Worm (Caenorhabditis elegans): ENCODE data around the gene R08B4.3.

DNA sequence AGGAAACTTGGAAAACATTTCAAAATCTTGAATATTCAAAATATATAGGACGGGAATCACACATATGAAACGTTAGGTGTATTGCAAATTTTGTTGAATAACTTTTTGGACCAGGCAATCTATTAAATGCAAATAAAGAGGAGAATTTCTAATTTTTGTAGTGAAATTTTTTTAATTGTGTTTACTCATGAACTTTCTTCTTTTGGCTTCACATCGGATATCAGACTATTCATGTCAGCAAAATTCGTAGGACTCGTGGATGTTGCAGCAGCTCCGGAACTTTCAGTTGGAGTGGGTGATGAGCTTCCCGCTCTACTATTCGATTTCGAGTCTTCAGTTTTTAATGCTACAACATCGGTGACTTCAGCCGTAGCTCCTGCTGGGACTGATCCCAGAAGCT is 1.6 kb upstream of the R08B4.3 start:
- TF ChIP-seq jun-1 (tag; optimal IDR thresholded peaks at IDR 0.05) = no peak
- no peak for TF ChIP-seq aly-2 (tag; optimal IDR thresholded peaks at IDR 0.05)
- no peak for TF ChIP-seq fkh-2 (tag; optimal IDR thresholded peaks at IDR 0.05)
